Worm (Caenorhabditis elegans): Measurements from ENCODE around the gene ceh-13.
"Not testable (repeated sequence)": the region's sequence is repeated elsewhere in the genome, so short reads cannot be mapped to it uniquely, and the experiment has no call there.

DNA sequence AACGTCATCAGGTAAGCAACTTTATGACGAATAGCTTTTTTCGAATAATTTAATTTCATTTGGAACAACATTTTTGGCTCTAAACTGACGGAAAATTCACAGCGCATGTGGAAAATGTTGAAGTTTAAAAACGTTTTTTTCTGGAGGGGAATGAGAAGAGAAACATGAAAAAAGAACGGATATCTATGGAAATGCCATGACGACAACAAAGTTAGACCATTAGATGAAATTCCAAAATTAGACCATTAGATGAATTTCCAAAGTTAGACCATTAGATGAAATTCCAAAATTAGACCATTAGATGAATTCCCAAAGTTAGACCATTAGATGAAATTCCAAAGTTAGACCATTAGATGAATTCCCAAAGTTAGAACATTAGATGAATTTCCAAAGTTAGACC lies 39.0 kb downstream of the ceh-13 start, which contains the start of gene Y80D4G.2:
- TF ChIP-seq ceh-36 (tag; optimal IDR thresholded peaks at IDR 0.05); tbx-37 (GFP tag; conservative IDR thresholded peaks at IDR 0.05); flt-1 (GFP tag; IDR thresholded peaks at IDR 0.05); hmbx-1 (tag; optimal IDR thresholded peaks at IDR 0.05); ceh-13 (GFP tag; optimal IDR thresholded peaks at IDR 0.05); ama-1 (optimal IDR thresholded peaks at IDR 0.05); F13C5.2 (tag; optimal IDR thresholded peaks at IDR 0.05); tbx-11 (GFP tag; IDR thresholded peaks at IDR 0.05): not testable (repeated sequence)

All from whole organism, early embryonic.